Worm (Caenorhabditis elegans) whole organism, young adult: Measurements from ENCODE around the gene unc-4.

Experiments
- B0019.2 ChIP-seq: fragments of 200-800 bp; sonication (Bioruptor generic); conservative IDR thresholded peaks from 2 replicates; pipeline ENCODE4 v1.3.6; 2022; ENCODE audit warnings: missing genetic modification reagents, missing genetic modification characterization, missing compliant biosample characterization
- B0035.1 ChIP-seq: sonication (generic microtip); optimal IDR thresholded peaks from 2 replicates; lab custom pipeline; 2016; ENCODE audit warnings: missing genetic modification characterization, mild to moderate bottlenecking, missing compliant biosample characterization, missing genotype, missing genetic modification reagents
- D2030.7 ChIP-seq: fragments of 200-800 bp; sonication (Bioruptor generic); IDR thresholded peaks from 2 replicates; pipeline ENCODE4 v1.3.6; 2022; ENCODE audit warnings: missing genetic modification reagents, missing genetic modification characterization, missing compliant biosample characterization
- F10E7.11 ChIP-seq: sonication (generic microtip); optimal IDR thresholded peaks from 2 replicates; lab custom pipeline; 2017; ENCODE audit warnings: mild to moderate bottlenecking, missing genetic modification characterization, moderate library complexity, missing compliant biosample characterization
- F22D6.2 ChIP-seq: sonication (generic microtip); optimal IDR thresholded peaks from 2 replicates; lab custom pipeline; 2016; ENCODE audit warnings: mild to moderate bottlenecking, missing genetic modification characterization, missing compliant biosample characterization
- F23B12.7 ChIP-seq: sonication (generic microtip); optimal IDR thresholded peaks from 2 replicates; lab custom pipeline; 2017; ENCODE audit warnings: missing genetic modification characterization, mild to moderate bottlenecking, missing compliant biosample characterization, antibody characterized with exemption, moderate library complexity; ENCODE audit not compliant: insufficient read depth
- F37B4.10 ChIP-seq: fragments of 200-800 bp; sonication (Bioruptor generic); IDR thresholded peaks from 2 replicates; pipeline ENCODE4 v1.3.6; 2022; ENCODE audit warnings: missing genetic modification characterization, missing compliant biosample characterization
- F39B2.1 ChIP-seq: fragments of 200-800 bp; sonication (Bioruptor generic); IDR thresholded peaks from 2 replicates; pipeline ENCODE4 v1.3.6; 2022; ENCODE audit warnings: missing genetic modification reagents, missing genetic modification characterization, missing compliant biosample characterization
- F49E8.2 ChIP-seq: sonication (generic microtip); optimal IDR thresholded peaks from 3 replicates; lab custom pipeline; 2017; ENCODE audit warnings: missing genetic modification characterization, mild to moderate bottlenecking, missing compliant biosample characterization, antibody characterized with exemption, moderate library complexity; ENCODE audit not compliant: insufficient read depth
- F52B5.7 ChIP-seq: sonication (generic microtip); optimal IDR thresholded peaks from 2 replicates; lab custom pipeline; 2016; ENCODE audit warnings: mild to moderate bottlenecking, missing genetic modification characterization, missing compliant biosample characterization
- F55B11.4 ChIP-seq: sonication (generic microtip); optimal IDR thresholded peaks from 2 replicates; lab custom pipeline; 2016; ENCODE audit warnings: missing compliant biosample characterization, missing genetic modification characterization, borderline replicate concordance; ENCODE audit not compliant: insufficient read depth
- F57C9.4 ChIP-seq: sonication (generic microtip); optimal IDR thresholded peaks from 2 replicates; lab custom pipeline; 2017; ENCODE audit warnings: mild to moderate bottlenecking, missing genetic modification characterization, missing compliant biosample characterization
- T07F8.4 ChIP-seq: sonication (generic microtip); optimal IDR thresholded peaks from 2 replicates; lab custom pipeline; 2016; ENCODE audit warnings: mild to moderate bottlenecking, missing genetic modification characterization, moderate library complexity, missing compliant biosample characterization
- Y53F4B.3 ChIP-seq: fragments of 200-800 bp; sonication (Bioruptor generic); IDR thresholded peaks from 2 replicates; pipeline ENCODE4 v1.3.6; 2022; ENCODE audit warnings: missing genetic modification reagents, missing genetic modification characterization, missing compliant biosample characterization
- Y67H2A.10 ChIP-seq: fragments of 200-800 bp; sonication (Bioruptor generic); conservative IDR thresholded peaks from 2 replicates; pipeline ENCODE4 v1.3.6; 2022; ENCODE audit warnings: missing genetic modification reagents, missing genetic modification characterization, missing compliant biosample characterization
- ZK185.1 ChIP-seq: sonication (generic microtip); optimal IDR thresholded peaks from 2 replicates; lab custom pipeline; 2016; ENCODE audit warnings: mild to moderate bottlenecking, missing genetic modification characterization, missing compliant biosample characterization; ENCODE audit not compliant: poor library complexity, severe bottlenecking
- atf-7 ChIP-seq: sonication (generic microtip); optimal IDR thresholded peaks from 2 replicates; lab custom pipeline; 2017; ENCODE audit warnings: mild to moderate bottlenecking, missing genetic modification characterization, missing compliant biosample characterization
- athp-1 ChIP-seq: sonication (generic microtip); optimal IDR thresholded peaks from 2 replicates; lab custom pipeline; 2017; ENCODE audit warnings: mild to moderate bottlenecking, missing genetic modification characterization, missing compliant biosample characterization
- attf-3 ChIP-seq: fragments of 200-800 bp; sonication (Bioruptor generic); conservative IDR thresholded peaks from 2 replicates; pipeline ENCODE4 v1.3.6; 2022; ENCODE audit warnings: missing genetic modification reagents, missing genetic modification characterization, missing compliant biosample characterization
- attf-6 ChIP-seq: fragments of 200-800 bp; sonication (Bioruptor generic); IDR thresholded peaks from 2 replicates; pipeline ENCODE4 v1.3.6; 2022; ENCODE audit warnings: missing genetic modification reagents, missing genetic modification characterization, missing compliant biosample characterization
- bed-2 ChIP-seq: fragments of 200-800 bp; sonication (Bioruptor generic); IDR thresholded peaks from 2 replicates; pipeline ENCODE4 v1.3.6; 2022; ENCODE audit warnings: missing genetic modification reagents, missing genetic modification characterization, missing compliant biosample characterization
- ceh-91 ChIP-seq: fragments of 200-800 bp; sonication (Bioruptor generic); IDR thresholded peaks from 2 replicates; pipeline ENCODE4 v1.3.6; 2022; ENCODE audit warnings: missing genetic modification reagents, missing genetic modification characterization, missing compliant biosample characterization
- efl-1 ChIP-seq: fragments of 150-350 bp; optimal IDR thresholded peaks from 2 replicates; lab custom pipeline; 2014; ENCODE audit warnings: missing biosample characterization, missing genetic modification reagents, missing genetic modification characterization
- egl-18 ChIP-seq: fragments of 200-800 bp; sonication (Bioruptor generic); IDR thresholded peaks from 2 replicates; pipeline ENCODE4 v1.3.6; 2022; ENCODE audit warnings: missing genetic modification reagents, missing genetic modification characterization, missing compliant biosample characterization
- egrh-3 ChIP-seq: fragments of 200-800 bp; sonication (Bioruptor generic); IDR thresholded peaks from 2 replicates; pipeline ENCODE4 v1.3.6; 2022; ENCODE audit warnings: missing genetic modification reagents, missing genetic modification characterization, missing compliant biosample characterization
- hlh-12 ChIP-seq: sonication (generic microtip); optimal IDR thresholded peaks from 2 replicates; lab custom pipeline; 2016; ENCODE audit warnings: missing genetic modification characterization, missing compliant biosample characterization
- hlh-26 ChIP-seq: fragments of 200-800 bp; sonication (Bioruptor generic); conservative IDR thresholded peaks from 2 replicates; pipeline ENCODE4 v1.3.6; 2022; ENCODE audit warnings: missing genetic modification reagents, missing genetic modification characterization, missing compliant biosample characterization
- hmg-20 ChIP-seq: fragments of 200-800 bp; sonication (Bioruptor generic); IDR thresholded peaks from 2 replicates; pipeline ENCODE4 v1.3.6; 2022; ENCODE audit warnings: missing genetic modification reagents, missing genetic modification characterization, missing compliant biosample characterization
- hrde-1 ChIP-seq: sonication (generic microtip); optimal IDR thresholded peaks from 2 replicates; lab custom pipeline; 2016; ENCODE audit warnings: missing genetic modification characterization, mild to moderate bottlenecking, missing compliant biosample characterization, moderate library complexity, missing genotype, missing genetic modification reagents, borderline replicate concordance
- let-607 ChIP-seq, 2 experiments: fragments of 200-800 bp in 1 of 2; sonication (Bioruptor generic) in 1 of 2; sonication (generic microtip) in 1 of 2; optimal IDR thresholded peaks; 2 replicates each; lab custom pipeline; 2016 to 2018; ENCODE audit warnings: mild to moderate bottlenecking in 2 of 2, missing compliant biosample characterization in 2 of 2, missing genetic modification characterization in 2 of 2, moderate library complexity in 2 of 2, missing genotype in 1 of 2
- lin-40 ChIP-seq: sonication (generic microtip); optimal IDR thresholded peaks from 2 replicates; lab custom pipeline; 2016; ENCODE audit warnings: missing genetic modification characterization, mild to moderate bottlenecking, missing compliant biosample characterization, missing genotype, missing genetic modification reagents
- lsy-27 ChIP-seq: sonication (generic microtip); optimal IDR thresholded peaks from 2 replicates; lab custom pipeline; 2017; ENCODE audit warnings: missing genetic modification characterization, mild to moderate bottlenecking, missing compliant biosample characterization, antibody characterized with exemption, missing genotype, borderline replicate concordance; ENCODE audit not compliant: insufficient read depth
- madf-10 ChIP-seq: sonication (generic microtip); optimal IDR thresholded peaks from 2 replicates; lab custom pipeline; 2016; ENCODE audit warnings: mild to moderate bottlenecking, missing genetic modification characterization, missing compliant biosample characterization
- madf-6 ChIP-seq: fragments of 200-800 bp; sonication (Bioruptor generic); IDR thresholded peaks from 2 replicates; pipeline ENCODE4 v1.3.6; 2022; ENCODE audit warnings: missing genetic modification reagents, missing genetic modification characterization, missing compliant biosample characterization
- madf-8 ChIP-seq: fragments of 200-800 bp; sonication (Bioruptor generic); conservative IDR thresholded peaks from 2 replicates; pipeline ENCODE4 v1.3.6; 2022; ENCODE audit warnings: missing genetic modification reagents, missing genetic modification characterization, missing compliant biosample characterization
- mcd-1 ChIP-seq: fragments of 200-800 bp; sonication (Bioruptor generic); IDR thresholded peaks from 2 replicates; pipeline ENCODE4 v1.3.6; 2022; ENCODE audit warnings: missing genetic modification reagents, missing genetic modification characterization, missing compliant biosample characterization
- nfya-1 ChIP-seq: sonication (generic microtip); optimal IDR thresholded peaks from 2 replicates; lab custom pipeline; 2017; ENCODE audit warnings: antibody characterized with exemption, missing compliant biosample characterization, missing genetic modification characterization, borderline replicate concordance; ENCODE audit not compliant: insufficient read depth
- nhr-90 ChIP-seq: sonication (generic microtip); optimal IDR thresholded peaks from 2 replicates; lab custom pipeline; 2016; ENCODE audit warnings: missing genotype, mild to moderate bottlenecking, missing genetic modification characterization, missing compliant biosample characterization
- rcor-1 ChIP-seq: fragments of 200-800 bp; sonication (Bioruptor generic); IDR thresholded peaks from 2 replicates; pipeline ENCODE4 v1.3.6; 2022; ENCODE audit warnings: missing genetic modification reagents, missing genetic modification characterization, missing compliant biosample characterization
- repo-1 ChIP-seq: sonication (generic microtip); optimal IDR thresholded peaks from 2 replicates; lab custom pipeline; 2017; ENCODE audit warnings: mild to moderate bottlenecking, missing genetic modification characterization, missing compliant biosample characterization
- snpc-1.1 ChIP-seq: sonication (generic microtip); optimal IDR thresholded peaks from 2 replicates; lab custom pipeline; 2017; ENCODE audit warnings: missing genetic modification characterization, mild to moderate bottlenecking, missing compliant biosample characterization, antibody characterized with exemption, moderate library complexity, missing genotype, missing genetic modification reagents; ENCODE audit not compliant: insufficient read depth
- sptf-2 ChIP-seq: fragments of 200-800 bp; sonication (Bioruptor generic); optimal IDR thresholded peaks from 2 replicates; lab custom pipeline; 2018; ENCODE audit warnings: mild to moderate bottlenecking, missing genetic modification characterization, missing compliant biosample characterization
- tbp1 ChIP-seq: fragments of 200-800 bp; sonication (Bioruptor generic); optimal IDR thresholded peaks from 2 replicates; lab custom pipeline; 2018; ENCODE audit warnings: mild to moderate bottlenecking, missing genetic modification characterization, missing compliant biosample characterization
- tlf-1 ChIP-seq: fragments of 200-800 bp; sonication (Bioruptor generic); optimal IDR thresholded peaks from 2 replicates; lab custom pipeline; 2018; ENCODE audit warnings: mild to moderate bottlenecking, missing genetic modification characterization, missing compliant biosample characterization
- unc-130 ChIP-seq: sonication (generic microtip); optimal IDR thresholded peaks from 2 replicates; lab custom pipeline; 2016; ENCODE audit warnings: missing genetic modification reagents, missing genetic modification characterization, missing compliant biosample characterization
- xnd-1 ChIP-seq: sonication (generic microtip); optimal IDR thresholded peaks from 2 replicates; lab custom pipeline; 2016; ENCODE audit warnings: missing genotype, missing genetic modification reagents, missing genetic modification characterization, missing compliant biosample characterization
- ztf-25 ChIP-seq: fragments of 200-800 bp; sonication (Bioruptor generic); IDR thresholded peaks from 2 replicates; pipeline ENCODE4 v1.3.6; 2022; ENCODE audit warnings: missing genetic modification reagents, missing genetic modification characterization, missing compliant biosample characterization
- ztf-26 ChIP-seq: sonication (generic microtip); optimal IDR thresholded peaks from 2 replicates; lab custom pipeline; 2017; ENCODE audit warnings: missing genetic modification characterization, missing compliant biosample characterization

Gene unc-4

DNA sequence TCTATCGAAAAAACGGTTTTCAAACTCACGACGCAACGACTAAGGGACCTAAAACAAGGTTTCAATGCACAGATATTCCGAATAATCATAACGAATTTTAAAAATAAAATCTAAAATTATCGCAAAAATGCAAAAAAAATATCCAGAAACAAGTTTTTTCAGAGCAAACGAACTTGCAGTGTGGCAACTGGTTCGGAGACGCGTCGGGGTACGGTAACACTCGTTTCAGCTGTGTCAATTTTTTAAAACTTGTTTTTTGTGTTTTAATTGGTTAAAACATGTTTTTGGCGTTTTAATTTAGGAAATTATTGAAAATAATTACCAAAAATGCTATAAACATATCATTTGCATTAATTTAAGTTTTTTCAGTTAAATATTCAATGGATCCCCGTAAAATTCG, 7.8 kb downstream of the unc-4 start, which contains the start of gene C08H9.16 (continued):
- TF ChIP-seq Y53F4B.3 (no peak), ztf-25 (GFP tag; lab: Robert Waterston, UW) (no peak), attf-3 (GFP tag; lab: Robert Waterston, UW) (no peak), madf-6 (peak; percentile 58; the same call in 1 of the 2 replicates), F10E7.11 (tag; lab: Kevin White, UChicago) (no peak), B0035.1 (no peak), unc-130 (GFP tag; lab: Kevin White, UChicago) (no peak), bed-2 (GFP tag; lab: Robert Waterston, UW) (no peak), F57C9.4 (tag; lab: Kevin White, UChicago) (no peak), atf-7 (no peak), hmg-20 (GFP tag; lab: Robert Waterston, UW) (no peak), snpc-1.1 (no peak), hrde-1 (tag; lab: Kevin White, UChicago) (no peak), T07F8.4 (tag; lab: Kevin White, UChicago) (no peak), egrh-3 (GFP tag; lab: Robert Waterston, UW) (no peak), xnd-1 (peak; percentile 8), ceh-91 (GFP tag; lab: Robert Waterston, UW) (no peak), Y67H2A.10 (no peak), athp-1 (tag; lab: Kevin White, UChicago) (no peak), efl-1 (GFP tag; lab: Kevin White, UChicago) (peak; percentile 20), madf-10 (no peak), rcor-1 (no peak), repo-1 (tag; lab: Kevin White, UChicago) (no peak), mcd-1 (GFP tag; lab: Robert Waterston, UW) (no peak), tbp1 (GFP tag; lab: Kevin White, UChicago) (peak; percentile 13), hlh-26 (no peak), sptf-2 (GFP tag; lab: Kevin White, UChicago) (no peak), F55B11.4 (no peak), F52B5.7 (tag; lab: Kevin White, UChicago) (no peak), lin-40 (no peak), F22D6.2 (tag; lab: Kevin White, UChicago) (no peak), ZK185.1 (tag; lab: Kevin White, UChicago) (no peak), F49E8.2 (tag; lab: Kevin White, UChicago) (no peak), F37B4.10 (GFP tag; lab: Robert Waterston, UW) (no peak), F23B12.7 (no peak), attf-6 (GFP tag; lab: Robert Waterston, UW) (no peak), B0019.2 (GFP tag; lab: Robert Waterston, UW) (no peak), F39B2.1 (no peak), let-607 (tag; optimal IDR thresholded peaks at IDR 0.05; lab: Kevin White, UChicago) (peak; percentile 89 to 94), tlf-1 (GFP tag; lab: Kevin White, UChicago) (no peak), madf-8 (GFP tag; lab: Robert Waterston, UW) (no peak), hlh-12 (tag; lab: Kevin White, UChicago) (no peak), lsy-27 (tag; lab: Kevin White, UChicago) (no peak), ztf-26 (tag; lab: Kevin White, UChicago) (no peak), D2030.7 (GFP tag; lab: Robert Waterston, UW) (no peak), nhr-90 (tag; lab: Kevin White, UChicago) (no peak), nfya-1 (no peak), egl-18 (no peak)
